Worm (Caenorhabditis elegans) whole organism, mixed stage, embryonic: Measurements from ENCODE around the gene lst-6.

Experiments
- M03D4.4 ChIP-seq: sonication (generic microtip); optimal IDR thresholded peaks from 2 replicates; lab custom pipeline; 2017; ENCODE audit warnings: mild to moderate bottlenecking, missing genetic modification characterization, missing compliant biosample characterization
- bed-3 ChIP-seq: fragments of 200-800 bp; sonication (Bioruptor generic); optimal IDR thresholded peaks from 3 replicates; lab custom pipeline; 2018; ENCODE audit warnings: mild to moderate bottlenecking, missing genetic modification characterization, moderate library complexity, missing compliant biosample characterization
- blmp-1 ChIP-seq: fragments of 150-350 bp; optimal IDR thresholded peaks from 2 replicates; lab custom pipeline; 2014; ENCODE audit warnings: missing biosample characterization, missing genetic modification characterization
- ceh-39 ChIP-seq: fragments of 150-350 bp; optimal IDR thresholded peaks from 2 replicates; lab custom pipeline; 2014; ENCODE audit warnings: missing biosample characterization, missing genetic modification characterization
- ceh-43 ChIP-seq: fragments of 200-800 bp; sonication (Bioruptor generic); optimal IDR thresholded peaks from 2 replicates; lab custom pipeline; 2018; ENCODE audit warnings: mild to moderate bottlenecking, missing genetic modification characterization, moderate library complexity, missing compliant biosample characterization
- ceh-83 ChIP-seq: fragments of 200-800 bp; sonication (Bioruptor generic); optimal IDR thresholded peaks from 2 replicates; lab custom pipeline; 2018; ENCODE audit warnings: mild to moderate bottlenecking, missing genetic modification characterization, missing compliant biosample characterization
- ces-1 ChIP-seq: fragments of 150-350 bp; optimal IDR thresholded peaks from 2 replicates; lab custom pipeline; 2014; ENCODE audit warnings: missing biosample characterization, missing genetic modification reagents, missing genetic modification characterization
- cnd-1 ChIP-seq: fragments of 200-800 bp; sonication (Bioruptor generic); optimal IDR thresholded peaks from 2 replicates; lab custom pipeline; 2018; ENCODE audit warnings: mild to moderate bottlenecking, missing genetic modification characterization, missing compliant biosample characterization
- drap-1 ChIP-seq: fragments of 200-800 bp; sonication (Bioruptor generic); optimal IDR thresholded peaks from 3 replicates; lab custom pipeline; 2018; ENCODE audit warnings: mild to moderate bottlenecking, missing genetic modification characterization, missing compliant biosample characterization
- elt-1 ChIP-seq: sonication (generic microtip); optimal IDR thresholded peaks from 2 replicates; lab custom pipeline; 2017; ENCODE audit warnings: missing genetic modification characterization, mild to moderate bottlenecking, missing compliant biosample characterization, antibody characterized with exemption, moderate library complexity, borderline replicate concordance; ENCODE audit not compliant: insufficient read depth
- elt-3 ChIP-seq: fragments of 150-350 bp; optimal IDR thresholded peaks from 2 replicates; lab custom pipeline; 2014; ENCODE audit warnings: missing biosample characterization, missing genetic modification characterization
- flh-1 ChIP-seq: fragments of 200-800 bp; sonication (Bioruptor generic); optimal IDR thresholded peaks from 2 replicates; lab custom pipeline; 2018; ENCODE audit warnings: mild to moderate bottlenecking, missing genetic modification characterization, moderate library complexity, missing compliant biosample characterization
- ham-2 ChIP-seq: fragments of 200-800 bp; sonication (Bioruptor generic); optimal IDR thresholded peaks from 2 replicates; lab custom pipeline; 2018; ENCODE audit warnings: mild to moderate bottlenecking, missing genetic modification characterization, missing compliant biosample characterization
- hlh-1 ChIP-seq: fragments of 150-350 bp; optimal IDR thresholded peaks from 2 replicates; lab custom pipeline; 2014; ENCODE audit warnings: missing biosample characterization, missing genetic modification reagents, missing genetic modification characterization
- lin-13 ChIP-seq: fragments of 150-350 bp; optimal IDR thresholded peaks from 2 replicates; lab custom pipeline; 2014; ENCODE audit warnings: missing biosample characterization, missing genetic modification characterization
- lin-32 ChIP-seq: fragments of 200-800 bp; sonication (Bioruptor generic); optimal IDR thresholded peaks from 2 replicates; lab custom pipeline; 2018; ENCODE audit warnings: mild to moderate bottlenecking, missing genetic modification characterization, missing compliant biosample characterization
- lsy-2 ChIP-seq: fragments of 150-350 bp; optimal IDR thresholded peaks from 2 replicates; lab custom pipeline; 2014; ENCODE audit warnings: missing biosample characterization, missing genetic modification characterization
- mab-5 ChIP-seq: fragments of 150-350 bp; optimal IDR thresholded peaks from 2 replicates; lab custom pipeline; 2014; ENCODE audit warnings: missing biosample characterization, missing genetic modification characterization
- mep-1 ChIP-seq: fragments of 150-350 bp; optimal IDR thresholded peaks from 2 replicates; lab custom pipeline; 2017; ENCODE audit warnings: missing biosample characterization, missing genetic modification reagents, missing genetic modification characterization, inconsistent platforms
- mls-2 ChIP-seq: sonication (generic microtip); optimal IDR thresholded peaks from 2 replicates; lab custom pipeline; 2016; ENCODE audit warnings: mild to moderate bottlenecking, missing genetic modification characterization, moderate library complexity, missing compliant biosample characterization
- nhr-12 ChIP-seq: fragments of 150-350 bp; optimal IDR thresholded peaks from 2 replicates; lab custom pipeline; 2014; ENCODE audit warnings: missing biosample characterization, missing genetic modification characterization
- nhr-2 ChIP-seq: fragments of 150-350 bp; optimal IDR thresholded peaks from 2 replicates; lab custom pipeline; 2014; ENCODE audit warnings: missing biosample characterization, missing genetic modification characterization
- nhr-28 ChIP-seq: fragments of 150-350 bp; optimal IDR thresholded peaks from 2 replicates; lab custom pipeline; 2014; ENCODE audit warnings: missing biosample characterization, missing genetic modification characterization
- nhr-76 ChIP-seq: sonication (generic microtip); optimal IDR thresholded peaks from 2 replicates; lab custom pipeline; 2017; ENCODE audit warnings: missing biosample characterization, missing genetic modification characterization
- pha-4 ChIP-seq: fragments of 150-350 bp; optimal IDR thresholded peaks from 2 replicates; lab custom pipeline; 2018; ENCODE audit warnings: missing biosample characterization, missing genetic modification reagents, missing genetic modification characterization
- sem-2 ChIP-seq: fragments of 200-800 bp; sonication (Bioruptor generic); optimal IDR thresholded peaks from 2 replicates; lab custom pipeline; 2018; ENCODE audit warnings: mild to moderate bottlenecking, missing genetic modification characterization, missing compliant biosample characterization
- snpc-4 ChIP-seq: fragments of 150-350 bp; optimal IDR thresholded peaks from 2 replicates; lab custom pipeline; 2014; ENCODE audit warnings: missing biosample characterization, missing genetic modification characterization
- sptf-1 ChIP-seq: sonication (generic microtip); optimal IDR thresholded peaks from 2 replicates; lab custom pipeline; 2017; ENCODE audit warnings: mild to moderate bottlenecking, missing genetic modification characterization, moderate library complexity, missing compliant biosample characterization
- unc-120 ChIP-seq: sonication (generic microtip); optimal IDR thresholded peaks from 2 replicates; lab custom pipeline; 2017; ENCODE audit warnings: missing genetic modification characterization, missing compliant biosample characterization; ENCODE audit not compliant: poor library complexity, severe bottlenecking
- unc-39 ChIP-seq: fragments of 150-350 bp; optimal IDR thresholded peaks from 2 replicates; lab custom pipeline; 2014; ENCODE audit warnings: missing biosample characterization, missing genetic modification characterization
- unc-62 ChIP-seq: fragments of 150-350 bp; optimal IDR thresholded peaks from 2 replicates; lab custom pipeline; 2014; ENCODE audit warnings: missing biosample characterization, missing genetic modification reagents, missing genetic modification characterization
- zip-8 ChIP-seq: fragments of 150-350 bp; optimal IDR thresholded peaks from 2 replicates; lab custom pipeline; 2014; ENCODE audit warnings: missing biosample characterization, missing genetic modification characterization
- ztf-11 ChIP-seq: fragments of 150-350 bp; optimal IDR thresholded peaks from 2 replicates; lab custom pipeline; 2014; ENCODE audit warnings: missing biosample characterization, missing genetic modification characterization

Gene lst-6

ce11 chrII:7060202-7060601 is 37.9 kb upstream of the lst-6 start:
- TF ChIP-seq nhr-2 (tag; lab: Kevin White, UChicago) (no peak), mab-5 (tag; lab: Kevin White, UChicago) (no peak), ceh-43 (GFP tag; lab: Kevin White, UChicago) (no peak), ham-2 (GFP tag; lab: Kevin White, UChicago) (no peak), lin-13 (tag; lab: Kevin White, UChicago) (no peak), elt-3 (tag; lab: Kevin White, UChicago) (no peak), bed-3 (GFP tag; lab: Kevin White, UChicago) (no peak)
- TF ChIP-seq, all 35 proteins: peak for 0

- TF ChIP-seq hlh-1 (tag; lab: Kevin White, UChicago) (peak; percentile 18), unc-62 (GFP tag; lab: Kevin White, UChicago) (peak; percentile 8), blmp-1 (tag; lab: Kevin White, UChicago) (peak; percentile 50), ceh-83 (GFP tag; lab: Kevin White, UChicago) (no peak), ceh-39 (no peak), ham-2 (GFP tag; lab: Kevin White, UChicago) (no peak), snpc-4 (no peak)
Measured at ce11 chrII:7059274-7059757, 37.0 kb upstream of the lst-6 start.

- TF ChIP-seq ztf-11 (tag; lab: Kevin White, UChicago) (no peak), sptf-1 (tag; lab: Kevin White, UChicago) (no peak), ceh-43 (GFP tag; lab: Kevin White, UChicago) (no peak), elt-3 (tag; lab: Kevin White, UChicago) (no peak), M03D4.4 (tag; lab: Kevin White, UChicago) (no peak), mab-5 (tag; lab: Kevin White, UChicago) (no peak), drap-1 (no peak), hlh-1 (tag; lab: Kevin White, UChicago) (no peak), unc-120 (tag; lab: Kevin White, UChicago) (no peak), unc-39 (no peak), elt-1 (tag; lab: Kevin White, UChicago) (no peak), ces-1 (GFP tag; lab: Kevin White, UChicago) (no peak), zip-8 (tag; lab: Kevin White, UChicago) (no peak), sem-2 (no peak), nhr-12 (tag; lab: Kevin White, UChicago) (no peak), nhr-2 (tag; lab: Kevin White, UChicago) (no peak), flh-1 (no peak), nhr-28 (tag; lab: Kevin White, UChicago) (no peak)
Measured at ce11 chrII:7057860-7058259, 35.6 kb upstream of the lst-6 start, which contains the start of gene cth-2. Gene cth-2 (minus strand): TSS chrII:7057960.

- TF ChIP-seq nhr-2 (tag; lab: Kevin White, UChicago) (no peak), hlh-1 (tag; lab: Kevin White, UChicago) (no peak), ceh-83 (GFP tag; lab: Kevin White, UChicago) (no peak), M03D4.4 (tag; lab: Kevin White, UChicago) (no peak), blmp-1 (tag; lab: Kevin White, UChicago) (no peak), bed-3 (GFP tag; lab: Kevin White, UChicago) (no peak), zip-8 (tag; lab: Kevin White, UChicago) (no peak), unc-39 (no peak), cnd-1 (tag; lab: Kevin White, UChicago) (no peak)
Measured at ce11 chrII:7056328-7056727, 34.0 kb upstream of the lst-6 start.

- TF ChIP-seq elt-1 (tag; lab: Kevin White, UChicago): no peak
- no peak for TF ChIP-seq bed-3 (GFP tag; lab: Kevin White, UChicago)
- TF ChIP-seq nhr-2 (tag; lab: Kevin White, UChicago): no peak
- TF ChIP-seq mab-5 (tag; lab: Kevin White, UChicago): no peak
- TF ChIP-seq nhr-12 (tag; lab: Kevin White, UChicago): no peak
- no peak for TF ChIP-seq cnd-1 (tag; lab: Kevin White, UChicago)
- TF ChIP-seq lsy-2 (tag; lab: Kevin White, UChicago): no peak
- TF ChIP-seq snpc-4: no peak
- TF ChIP-seq mls-2 (tag; lab: Kevin White, UChicago): no peak
- TF ChIP-seq lin-32: no peak
- no peak for TF ChIP-seq flh-1
- no peak for TF ChIP-seq zip-8 (tag; lab: Kevin White, UChicago)
- TF ChIP-seq ces-1 (GFP tag; lab: Kevin White, UChicago): no peak
- TF ChIP-seq lin-13 (tag; lab: Kevin White, UChicago): no peak
- TF ChIP-seq mep-1 (tag; lab: Kevin White, UChicago): no peak
- TF ChIP-seq pha-4: no peak
- TF ChIP-seq nhr-76 (tag; lab: Kevin White, UChicago): no peak
Measured at ce11 chrII:7054987-7055386, 32.7 kb upstream of the lst-6 start, which contains the start of gene ZK1127.3. Gene ZK1127.3 (plus strand): TSS chrII:7055287.
